Worm (Caenorhabditis elegans) whole organism, dauer: ENCODE measurements around the gene phyh-1.

ENCODE experiments used
- unc-62 ChIP-seq: sonication (generic microtip); optimal IDR thresholded peaks from 2 replicates; lab custom pipeline; 2017; ENCODE audit warnings: missing biosample characterization, missing genetic modification reagents, missing genetic modification characterization

phyh-1 gene

ce11 chrIV:17262385-17262784, 3.2 kb upstream of the phyh-1 start, which contains the start of gene ZK550.6:
TSS of gene ZK550.6 (minus strand) at chrIV:17262485.
- TF ChIP-seq unc-62 (GFP tag; lab: Kevin White, UChicago): no peak

ce11 chrIV:17258824-17259223, 386 bp downstream of the phyh-1 start:
- no peak for TF ChIP-seq unc-62 (GFP tag; lab: Kevin White, UChicago)

ce11 chrIV:17255001-17255400, 4.2 kb downstream of the phyh-1 start, which contains the start of gene gtf-2E1:
TSS of gene gtf-2E1 (plus strand) at chrIV:17255301.
- TF ChIP-seq unc-62 (GFP tag; lab: Kevin White, UChicago): no peak

ce11 chrIV:17253435-17253834, 5.8 kb downstream of the phyh-1 start:
- TF ChIP-seq unc-62 (GFP tag; lab: Kevin White, UChicago): no peak

- TF ChIP-seq unc-62 (GFP tag; lab: Kevin White, UChicago): no peak
These were observed 9.5 kb downstream of the phyh-1 start, which contains the start of gene eelo-2 for ce11 chrIV:17249691-17250181. TSS of gene eelo-2 (plus strand) at chrIV:17250131.

- TF ChIP-seq unc-62 (GFP tag; lab: Kevin White, UChicago): no peak
These were observed 10.7 kb downstream of the phyh-1 start for ce11 chrIV:17248538-17248937.

- TF ChIP-seq unc-62 (GFP tag; lab: Kevin White, UChicago): no peak
These were observed 12.0 kb downstream of the phyh-1 start for ce11 chrIV:17247184-17247583.

- TF ChIP-seq unc-62 (GFP tag; lab: Kevin White, UChicago): no peak
These were observed 14.0 kb downstream of the phyh-1 start, which contains the start of gene ZK550.2 for ce11 chrIV:17245200-17245599. TSS of gene ZK550.2 (plus strand) at chrIV:17245584.

ce11 chrIV:17238951-17239350, 20.3 kb downstream of the phyh-1 start:
- TF ChIP-seq unc-62 (GFP tag; lab: Kevin White, UChicago): no peak

- TF ChIP-seq unc-62 (GFP tag; lab: Kevin White, UChicago): no peak
These were observed 22.2 kb downstream of the phyh-1 start for ce11 chrIV:17237029-17237428.

ce11 chrIV:17233494-17233893, 25.7 kb downstream of the phyh-1 start:
- TF ChIP-seq unc-62 (GFP tag; lab: Kevin White, UChicago): no peak

- no peak for TF ChIP-seq unc-62 (GFP tag; lab: Kevin White, UChicago)
These were observed 26.3 kb downstream of the phyh-1 start for ce11 chrIV:17232899-17233298.

ce11 chrIV:17230958-17231357, 28.3 kb downstream of the phyh-1 start, which contains the start of gene npr-32:
TSS of gene npr-32 (minus strand) at chrIV:17231058.
- TF ChIP-seq unc-62 (GFP tag; lab: Kevin White, UChicago): no peak

ce11 chrIV:17223474-17223873, 35.7 kb downstream of the phyh-1 start, which contains the start of gene Y116A8B.4:
TSS of gene Y116A8B.4 (plus strand) at chrIV:17223774.
- no peak for TF ChIP-seq unc-62 (GFP tag; lab: Kevin White, UChicago)

ce11 chrIV:17216048-17216447, 43.2 kb downstream of the phyh-1 start, which contains the start of gene Y116A8B.1:
TSS of gene Y116A8B.1 (plus strand) at chrIV:17216348.
- no peak for TF ChIP-seq unc-62 (GFP tag; lab: Kevin White, UChicago)

- TF ChIP-seq unc-62 (GFP tag; lab: Kevin White, UChicago): no peak
These were observed 44.1 kb downstream of the phyh-1 start for ce11 chrIV:17215070-17215469.

- no peak for TF ChIP-seq unc-62 (GFP tag; lab: Kevin White, UChicago)
These were observed 48.5 kb downstream of the phyh-1 start for ce11 chrIV:17210754-17211153.
